Fruit fly (Drosophila melanogaster) Kc167 (cell line): Measurements from ENCODE around the gene CG42505.

Experiments used
- Myc ChIP-seq: fragments of >200 bp; optimal IDR thresholded peaks from 2 replicates; lab custom pipeline; 2017; ENCODE audit warnings: missing external identifiers
- Sin3A ChIP-seq: fragments of >200 bp; optimal IDR thresholded peaks from 2 replicates; lab custom pipeline; 2018; ENCODE audit warnings: missing external identifiers
- h ChIP-seq: fragments of >200 bp; optimal IDR thresholded peaks from 3 replicates; lab custom pipeline; 2018; ENCODE audit warnings: missing external identifiers
- insv ChIP-seq: fragments of >200 bp; optimal IDR thresholded peaks from 3 replicates; lab custom pipeline; 2018; ENCODE audit warnings: missing external identifiers
- psq ChIP-seq: fragments of >200 bp; optimal IDR thresholded peaks from 2 replicates; lab custom pipeline; 2017; ENCODE audit warnings: missing external identifiers
- ttk ChIP-seq: sonication (Bioruptor generic); optimal IDR thresholded peaks from 2 replicates; lab custom pipeline; 2017; ENCODE audit warnings: missing external identifiers

Gene CG42505

dm6 chr3R:12005417-12005816 is 26.1 kb downstream of the CG42505 start, which contains the start of gene Tk:
Gene Tk, minus strand, starts transcription at chr3R:12005473.
- no peak for TF ChIP-seq ttk
- TF ChIP-seq Myc (lab: Kevin White, UChicago): no peak
- TF ChIP-seq Sin3A: no peak
- TF ChIP-seq insv: no peak
- TF ChIP-seq psq (lab: Kevin White, UChicago): no peak
- TF ChIP-seq h: no peak

dm6 chr3R:11999074-11999473 is 32.5 kb downstream of the CG42505 start, which contains the start of gene Ect3:
Gene Ect3, plus strand, starts transcription at chr3R:11999278.
- no peak for TF ChIP-seq ttk

dm6 chr3R:11998130-11998529 is 33.4 kb downstream of the CG42505 start:
- TF ChIP-seq ttk (no peak), psq (lab: Kevin White, UChicago) (no peak), insv (no peak), Myc (lab: Kevin White, UChicago) (no peak), Sin3A (no peak), h (no peak)

dm6 chr3R:11992934-11993670 is 38.5 kb downstream of the CG42505 start, which contains the start of gene mfas:
Gene mfas, minus strand, starts transcription at chr3R:11993315.
- TF ChIP-seq insv (no peak), psq (lab: Kevin White, UChicago) (no peak), Sin3A (no peak), ttk (no peak), h (no peak), Myc (lab: Kevin White, UChicago) (no peak)

- TF ChIP-seq Myc (lab: Kevin White, UChicago) (no peak), insv (no peak), ttk (no peak), h (no peak), psq (lab: Kevin White, UChicago) (no peak), Sin3A (no peak)
Observed at dm6 chr3R:11991538-11992164, 39.9 kb downstream of the CG42505 start.

- no peak for TF ChIP-seq insv
Observed at dm6 chr3R:11989996-11990395, 41.6 kb downstream of the CG42505 start.

dm6 chr3R:11989206-11989605 is 42.4 kb downstream of the CG42505 start:
- no peak for TF ChIP-seq psq (lab: Kevin White, UChicago)
- TF ChIP-seq h: no peak
- no peak for TF ChIP-seq ttk
- TF ChIP-seq Sin3A: no peak
- no peak for TF ChIP-seq insv
- TF ChIP-seq Myc (lab: Kevin White, UChicago): no peak

DNA sequence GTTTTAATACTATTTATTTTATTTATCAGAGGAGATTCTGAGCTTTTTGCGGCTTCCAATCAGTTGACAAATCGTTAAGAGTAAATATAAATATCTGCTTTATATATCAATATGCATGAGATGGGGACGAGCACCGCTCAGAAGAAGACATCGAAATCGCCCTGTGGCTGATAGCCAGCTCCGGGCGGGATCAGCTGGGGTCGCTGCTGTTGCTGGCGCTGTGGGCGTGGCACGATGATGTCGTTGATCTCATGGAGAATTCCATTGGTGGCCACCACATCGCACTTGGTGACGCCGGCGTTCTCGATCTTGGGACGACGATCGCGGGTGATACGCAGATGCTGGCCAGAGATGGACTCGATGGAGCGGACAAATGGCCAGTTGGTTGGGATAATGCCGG is 46.7 kb downstream of the CG42505 start:
- TF ChIP-seq psq (lab: Kevin White, UChicago) (no peak), Myc (lab: Kevin White, UChicago) (no peak), ttk (no peak), insv (no peak), h (no peak), Sin3A (no peak)

- TF ChIP-seq insv: no peak
- TF ChIP-seq Sin3A: no peak
- TF ChIP-seq psq (lab: Kevin White, UChicago): no peak
- no peak for TF ChIP-seq ttk
- TF ChIP-seq h: no peak
- TF ChIP-seq Myc (lab: Kevin White, UChicago): no peak
Observed at dm6 chr3R:11984441-11984840, 47.1 kb downstream of the CG42505 start, which contains the start of gene CG3397. Gene CG3397, minus strand, starts transcription at chr3R:11984541.

DNA sequence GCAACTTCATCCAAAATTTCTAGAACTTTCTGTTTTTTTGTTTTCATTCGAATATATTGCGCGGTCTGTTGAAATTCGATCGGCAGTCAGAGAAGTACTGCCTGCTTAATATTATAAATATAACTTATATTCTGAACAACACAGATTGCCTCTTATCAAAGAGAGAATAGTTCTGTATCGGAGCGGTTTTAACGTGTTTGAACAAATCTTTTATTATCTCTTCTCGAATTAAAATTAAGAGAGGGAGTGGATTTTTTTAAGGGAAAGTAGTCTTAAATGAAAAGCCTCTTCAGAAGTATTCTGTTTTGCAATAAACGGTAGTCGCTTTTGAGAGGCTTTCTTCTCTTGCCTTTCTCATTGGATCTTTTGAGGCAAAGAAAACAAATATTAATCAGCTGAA is 49.0 kb downstream of the CG42505 start:
- TF ChIP-seq Myc (lab: Kevin White, UChicago) (no peak), h (no peak), ttk (no peak), psq (lab: Kevin White, UChicago) (no peak), Sin3A (no peak), insv (no peak)

- TF ChIP-seq ttk: no peak
- TF ChIP-seq Myc (lab: Kevin White, UChicago): no peak
- no peak for TF ChIP-seq h
- no peak for TF ChIP-seq insv
- no peak for TF ChIP-seq Sin3A
- no peak for TF ChIP-seq psq (lab: Kevin White, UChicago)
Observed at dm6 chr3R:11981962-11982361, 49.6 kb downstream of the CG42505 start, which contains the start of gene CG12224. Gene CG12224, minus strand, starts transcription at chr3R:11982062.

DNA sequence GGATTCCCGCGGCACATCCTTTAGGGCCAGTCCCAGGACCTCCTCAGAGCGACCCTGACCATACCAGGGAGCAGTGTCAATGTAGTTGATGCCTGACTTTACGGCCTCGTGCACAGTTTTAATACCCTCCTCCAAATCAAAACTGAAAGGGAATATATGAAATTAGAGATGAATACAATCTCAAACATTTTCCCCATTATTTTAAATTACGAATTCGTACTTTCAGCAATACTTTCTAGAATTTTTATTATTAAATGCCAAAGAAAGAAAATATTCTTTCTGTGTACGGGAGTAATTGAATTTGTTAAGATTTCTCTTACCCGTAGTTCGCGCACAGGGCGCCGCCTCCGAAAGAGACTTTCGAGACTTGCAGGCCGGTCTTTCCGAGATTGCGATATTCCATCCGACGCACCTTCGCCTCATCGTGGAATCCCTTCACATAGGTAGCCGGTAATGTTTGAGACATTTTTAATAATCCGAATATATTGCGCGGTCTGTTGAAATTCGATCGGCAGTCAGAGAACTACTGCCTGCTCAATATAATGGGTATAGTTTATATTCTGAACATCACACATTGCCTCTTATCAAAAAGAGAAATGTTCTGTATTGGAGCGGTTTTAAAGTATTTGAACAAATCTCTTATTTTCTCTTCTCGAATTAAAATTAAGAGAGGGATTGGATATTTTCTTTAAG is 51.5 kb downstream of the CG42505 start, which contains the start of gene CG18547:
Gene CG18547 (minus strand): TSS at position 512 of the 693 bp plus-strand sequence.
- TF ChIP-seq h (no peak), ttk (no peak), Myc (lab: Kevin White, UChicago) (no peak), Sin3A (no peak)

dm6 chr3R:11978278-11978677 is 53.3 kb downstream of the CG42505 start:
- TF ChIP-seq ttk: no peak
